Worm (Caenorhabditis elegans) whole organism, mixed stage, embryonic: Measurements from ENCODE around the gene C45G9.15.
A peak's percentile ranks its signal among the peaks of the same experiment; 100 is the strongest.

Source experiments
- M03D4.4 ChIP-seq: sonication (generic microtip); optimal IDR thresholded peaks from 2 replicates; lab custom pipeline; 2017; ENCODE audit warnings: mild to moderate bottlenecking, missing genetic modification characterization, missing compliant biosample characterization
- bed-3 ChIP-seq: fragments of 200-800 bp; sonication (Bioruptor generic); optimal IDR thresholded peaks from 3 replicates; lab custom pipeline; 2018; ENCODE audit warnings: mild to moderate bottlenecking, missing genetic modification characterization, moderate library complexity, missing compliant biosample characterization
- blmp-1 ChIP-seq: fragments of 150-350 bp; optimal IDR thresholded peaks from 2 replicates; lab custom pipeline; 2014; ENCODE audit warnings: missing biosample characterization, missing genetic modification characterization
- ceh-39 ChIP-seq: fragments of 150-350 bp; optimal IDR thresholded peaks from 2 replicates; lab custom pipeline; 2014; ENCODE audit warnings: missing biosample characterization, missing genetic modification characterization
- ceh-43 ChIP-seq: fragments of 200-800 bp; sonication (Bioruptor generic); optimal IDR thresholded peaks from 2 replicates; lab custom pipeline; 2018; ENCODE audit warnings: mild to moderate bottlenecking, missing genetic modification characterization, moderate library complexity, missing compliant biosample characterization
- ceh-83 ChIP-seq: fragments of 200-800 bp; sonication (Bioruptor generic); optimal IDR thresholded peaks from 2 replicates; lab custom pipeline; 2018; ENCODE audit warnings: mild to moderate bottlenecking, missing genetic modification characterization, missing compliant biosample characterization
- ces-1 ChIP-seq: fragments of 150-350 bp; optimal IDR thresholded peaks from 2 replicates; lab custom pipeline; 2014; ENCODE audit warnings: missing biosample characterization, missing genetic modification reagents, missing genetic modification characterization
- cnd-1 ChIP-seq: fragments of 200-800 bp; sonication (Bioruptor generic); optimal IDR thresholded peaks from 2 replicates; lab custom pipeline; 2018; ENCODE audit warnings: mild to moderate bottlenecking, missing genetic modification characterization, missing compliant biosample characterization
- drap-1 ChIP-seq: fragments of 200-800 bp; sonication (Bioruptor generic); optimal IDR thresholded peaks from 3 replicates; lab custom pipeline; 2018; ENCODE audit warnings: mild to moderate bottlenecking, missing genetic modification characterization, missing compliant biosample characterization
- elt-1 ChIP-seq: sonication (generic microtip); optimal IDR thresholded peaks from 2 replicates; lab custom pipeline; 2017; ENCODE audit warnings: missing genetic modification characterization, mild to moderate bottlenecking, missing compliant biosample characterization, antibody characterized with exemption, moderate library complexity, borderline replicate concordance; ENCODE audit not compliant: insufficient read depth
- elt-3 ChIP-seq: fragments of 150-350 bp; optimal IDR thresholded peaks from 2 replicates; lab custom pipeline; 2014; ENCODE audit warnings: missing biosample characterization, missing genetic modification characterization
- hlh-1 ChIP-seq: fragments of 150-350 bp; optimal IDR thresholded peaks from 2 replicates; lab custom pipeline; 2014; ENCODE audit warnings: missing biosample characterization, missing genetic modification reagents, missing genetic modification characterization
- lin-13 ChIP-seq: fragments of 150-350 bp; optimal IDR thresholded peaks from 2 replicates; lab custom pipeline; 2014; ENCODE audit warnings: missing biosample characterization, missing genetic modification characterization
- lin-32 ChIP-seq: fragments of 200-800 bp; sonication (Bioruptor generic); optimal IDR thresholded peaks from 2 replicates; lab custom pipeline; 2018; ENCODE audit warnings: mild to moderate bottlenecking, missing genetic modification characterization, missing compliant biosample characterization
- lsy-2 ChIP-seq: fragments of 150-350 bp; optimal IDR thresholded peaks from 2 replicates; lab custom pipeline; 2014; ENCODE audit warnings: missing biosample characterization, missing genetic modification characterization
- mab-5 ChIP-seq: fragments of 150-350 bp; optimal IDR thresholded peaks from 2 replicates; lab custom pipeline; 2014; ENCODE audit warnings: missing biosample characterization, missing genetic modification characterization
- mep-1 ChIP-seq: fragments of 150-350 bp; optimal IDR thresholded peaks from 2 replicates; lab custom pipeline; 2017; ENCODE audit warnings: missing biosample characterization, missing genetic modification reagents, missing genetic modification characterization, inconsistent platforms
- mls-2 ChIP-seq: sonication (generic microtip); optimal IDR thresholded peaks from 2 replicates; lab custom pipeline; 2016; ENCODE audit warnings: mild to moderate bottlenecking, missing genetic modification characterization, moderate library complexity, missing compliant biosample characterization
- nhr-2 ChIP-seq: fragments of 150-350 bp; optimal IDR thresholded peaks from 2 replicates; lab custom pipeline; 2014; ENCODE audit warnings: missing biosample characterization, missing genetic modification characterization
- nhr-237 ChIP-seq: fragments of 150-350 bp; optimal IDR thresholded peaks from 2 replicates; lab custom pipeline; 2014; ENCODE audit warnings: missing biosample characterization, missing genetic modification characterization
- nhr-28 ChIP-seq: fragments of 150-350 bp; optimal IDR thresholded peaks from 2 replicates; lab custom pipeline; 2014; ENCODE audit warnings: missing biosample characterization, missing genetic modification characterization
- nhr-76 ChIP-seq: sonication (generic microtip); optimal IDR thresholded peaks from 2 replicates; lab custom pipeline; 2017; ENCODE audit warnings: missing biosample characterization, missing genetic modification characterization
- pha-4 ChIP-seq: fragments of 150-350 bp; optimal IDR thresholded peaks from 2 replicates; lab custom pipeline; 2018; ENCODE audit warnings: missing biosample characterization, missing genetic modification reagents, missing genetic modification characterization
- sem-2 ChIP-seq: fragments of 200-800 bp; sonication (Bioruptor generic); optimal IDR thresholded peaks from 2 replicates; lab custom pipeline; 2018; ENCODE audit warnings: mild to moderate bottlenecking, missing genetic modification characterization, missing compliant biosample characterization
- snpc-4 ChIP-seq: fragments of 150-350 bp; optimal IDR thresholded peaks from 2 replicates; lab custom pipeline; 2014; ENCODE audit warnings: missing biosample characterization, missing genetic modification characterization
- sptf-1 ChIP-seq: sonication (generic microtip); optimal IDR thresholded peaks from 2 replicates; lab custom pipeline; 2017; ENCODE audit warnings: mild to moderate bottlenecking, missing genetic modification characterization, moderate library complexity, missing compliant biosample characterization
- tbx-8 ChIP-seq: fragments of 200-800 bp; sonication (Bioruptor generic); optimal IDR thresholded peaks from 2 replicates; lab custom pipeline; 2018; ENCODE audit warnings: mild to moderate bottlenecking, missing genetic modification characterization, moderate library complexity, missing compliant biosample characterization
- unc-120 ChIP-seq: sonication (generic microtip); optimal IDR thresholded peaks from 2 replicates; lab custom pipeline; 2017; ENCODE audit warnings: missing genetic modification characterization, missing compliant biosample characterization; ENCODE audit not compliant: poor library complexity, severe bottlenecking
- unc-39 ChIP-seq: fragments of 150-350 bp; optimal IDR thresholded peaks from 2 replicates; lab custom pipeline; 2014; ENCODE audit warnings: missing biosample characterization, missing genetic modification characterization
- ztf-11 ChIP-seq: fragments of 150-350 bp; optimal IDR thresholded peaks from 2 replicates; lab custom pipeline; 2014; ENCODE audit warnings: missing biosample characterization, missing genetic modification characterization

Gene C45G9.15

DNA sequence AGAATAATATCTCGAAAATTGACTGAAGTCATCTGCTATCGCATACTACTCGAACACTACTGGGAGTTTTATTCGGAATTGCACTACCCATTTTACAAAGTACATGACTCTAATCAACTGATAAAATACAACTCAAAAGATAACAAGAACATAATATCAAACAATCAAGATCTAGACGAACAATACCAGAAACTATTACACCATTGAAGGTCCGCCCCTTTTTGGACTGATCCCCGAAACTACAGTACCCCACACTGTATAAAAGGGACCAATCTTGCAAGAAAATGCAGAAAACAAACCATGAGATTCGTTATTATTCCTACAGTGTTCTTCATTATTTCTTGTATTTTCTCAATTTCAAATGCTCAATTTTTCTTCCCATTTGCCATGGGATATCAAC, 42.7 kb upstream of the C45G9.15 start, which contains the start of gene F54D8.10:
F54D8.10 (plus strand) TSS at position 301 of the 400 bp plus-strand sequence.
- TF ChIP-seq hlh-1 (tag; lab: Kevin White, UChicago): no peak
- TF ChIP-seq sem-2 (GFP tag; lab: Kevin White, UChicago): no peak
- no peak for TF ChIP-seq mab-5 (tag; lab: Kevin White, UChicago)
- no peak for TF ChIP-seq mep-1
- no peak for TF ChIP-seq nhr-237 (tag; lab: Kevin White, UChicago)
- TF ChIP-seq elt-3 (tag; lab: Kevin White, UChicago): no peak

DNA sequence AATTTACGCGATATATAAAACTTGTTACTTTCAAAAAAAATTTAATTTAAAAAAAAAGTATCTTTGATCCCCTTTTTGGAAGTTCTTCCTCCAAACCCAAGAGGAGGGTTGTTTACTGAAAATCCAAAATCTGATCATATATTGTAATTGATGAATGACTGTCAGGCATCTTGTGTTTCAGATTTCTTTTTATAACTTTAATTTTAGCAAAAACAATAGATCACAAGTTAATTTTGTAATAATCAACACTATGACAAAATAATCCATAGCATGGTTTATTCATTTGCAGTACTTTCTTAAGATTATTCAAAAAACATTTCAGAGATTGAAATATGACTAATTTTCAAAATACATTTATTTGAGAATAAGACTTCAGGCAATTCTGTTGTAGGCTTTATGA, 40.5 kb upstream of the C45G9.15 start:
- TF ChIP-seq unc-39 (tag; lab: Kevin White, UChicago) (no peak), ceh-39 (no peak), elt-1 (tag; lab: Kevin White, UChicago) (no peak), elt-3 (tag; lab: Kevin White, UChicago) (no peak), cnd-1 (no peak), nhr-237 (tag; lab: Kevin White, UChicago) (no peak), ceh-83 (GFP tag; lab: Kevin White, UChicago) (no peak), lin-32 (GFP tag; lab: Kevin White, UChicago) (no peak), tbx-8 (GFP tag; lab: Kevin White, UChicago) (no peak), sem-2 (GFP tag; lab: Kevin White, UChicago) (no peak), sptf-1 (no peak), ceh-43 (GFP tag; lab: Kevin White, UChicago) (no peak), ces-1 (GFP tag; lab: Kevin White, UChicago) (no peak), drap-1 (GFP tag; lab: Kevin White, UChicago) (no peak), M03D4.4 (tag; lab: Kevin White, UChicago) (no peak), unc-120 (tag; lab: Kevin White, UChicago) (no peak), hlh-1 (tag; lab: Kevin White, UChicago) (no peak), nhr-2 (tag; lab: Kevin White, UChicago) (no peak), mls-2 (tag; lab: Kevin White, UChicago) (no peak)
- TF ChIP-seq, all 35 proteins: peak for 0

DNA sequence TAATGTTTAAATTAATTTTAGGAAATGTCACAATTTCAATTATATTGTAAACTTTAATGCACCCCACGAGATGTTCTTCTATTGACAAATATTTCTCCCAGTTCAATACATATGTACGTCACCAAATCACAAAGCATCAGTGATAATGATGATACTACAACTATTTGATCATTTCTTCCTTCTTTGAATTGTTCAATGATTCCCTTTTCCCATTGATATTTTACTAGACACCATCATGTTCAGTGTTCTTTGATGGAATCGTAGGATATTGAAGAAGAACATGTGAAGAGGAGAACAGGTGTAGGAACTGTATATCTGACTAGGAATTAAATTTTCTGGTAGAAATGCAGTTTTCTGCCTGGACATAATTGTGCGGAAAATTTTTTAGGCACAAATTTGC, 37.6 kb upstream of the C45G9.15 start:
- TF ChIP-seq elt-3 (tag; lab: Kevin White, UChicago) (no peak), pha-4 (tag; lab: Kevin White, UChicago) (no peak), lin-13 (tag; lab: Kevin White, UChicago) (no peak), cnd-1 (no peak), ceh-39 (no peak), mab-5 (tag; lab: Kevin White, UChicago) (no peak), mep-1 (no peak), blmp-1 (tag; lab: Kevin White, UChicago) (no peak), ceh-83 (GFP tag; lab: Kevin White, UChicago) (no peak), nhr-76 (tag; lab: Kevin White, UChicago) (no peak), lin-32 (GFP tag; lab: Kevin White, UChicago) (no peak), ces-1 (GFP tag; lab: Kevin White, UChicago) (no peak)
- TF ChIP-seq, all 35 proteins: peak for 0

DNA sequence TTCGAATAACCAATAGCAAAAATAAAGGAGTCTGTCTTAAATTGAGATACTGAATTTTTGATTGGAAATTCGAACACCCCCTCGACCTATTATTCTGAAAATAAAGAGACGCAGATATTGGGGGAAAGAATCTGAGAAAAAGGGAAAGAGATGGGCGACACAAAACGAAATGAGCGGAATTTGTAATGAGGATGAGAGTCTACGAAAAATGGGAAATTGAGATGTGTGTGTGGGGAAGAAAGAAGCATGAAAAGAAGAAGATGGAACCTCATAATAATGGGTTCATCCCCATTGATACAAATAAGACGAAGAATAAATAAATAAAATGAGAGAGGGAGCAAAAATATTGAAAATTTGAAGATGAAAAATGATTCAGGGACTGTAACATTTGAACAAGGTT, 33.7 kb upstream of the C45G9.15 start, which contains the start of gene cah-1:
cah-1 (minus strand) TSS at position 101 of the 400 bp plus-strand sequence.
- TF ChIP-seq ztf-11 (no peak), ces-1 (GFP tag; lab: Kevin White, UChicago) (peak; percentile 0)

DNA sequence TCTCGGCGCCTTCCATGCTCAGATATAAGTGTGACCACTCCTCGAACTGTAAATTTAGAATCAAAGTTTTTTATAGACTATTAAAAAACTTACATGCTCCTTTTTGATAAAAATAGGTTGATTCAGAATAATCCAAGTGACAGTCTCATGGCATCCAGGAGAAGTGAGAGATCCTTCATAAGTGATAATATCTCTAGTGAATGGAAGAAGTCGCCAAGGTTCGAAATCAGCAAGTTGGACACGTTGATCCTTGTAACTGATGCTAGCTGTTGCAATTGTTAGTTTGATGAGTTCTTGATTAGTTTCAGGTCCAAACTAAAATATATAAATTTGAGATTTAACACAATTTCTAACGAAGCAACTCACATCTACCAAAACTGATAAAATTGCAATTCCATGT, 31.5 kb upstream of the C45G9.15 start:
- TF ChIP-seq ceh-43 (GFP tag; lab: Kevin White, UChicago) (no peak), snpc-4 (tag; lab: Kevin White, UChicago) (no peak), bed-3 (GFP tag; lab: Kevin White, UChicago) (no peak), cnd-1 (no peak), nhr-237 (tag; lab: Kevin White, UChicago) (no peak), drap-1 (GFP tag; lab: Kevin White, UChicago) (no peak), nhr-2 (tag; lab: Kevin White, UChicago) (no peak), pha-4 (tag; lab: Kevin White, UChicago) (no peak), hlh-1 (tag; lab: Kevin White, UChicago) (no peak), ceh-83 (GFP tag; lab: Kevin White, UChicago) (no peak)
- TF ChIP-seq, all 35 proteins: peak for 0

DNA sequence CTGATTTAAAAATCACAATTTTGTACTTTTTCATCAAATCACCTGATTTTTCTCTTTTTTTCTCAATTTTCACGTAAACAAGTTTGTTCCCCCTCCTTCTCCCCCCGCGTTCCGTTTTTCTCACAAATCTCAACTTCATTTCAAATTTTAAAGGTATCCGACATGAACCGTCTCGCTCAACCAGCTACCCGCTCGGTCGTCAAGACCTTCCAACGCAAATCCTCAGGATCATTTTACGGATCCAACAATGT, 29.6 kb upstream of the C45G9.15 start, which contains the start of gene cox-6A:
cox-6A (plus strand) TSS at position 152 of the 251 bp plus-strand sequence.
- TF ChIP-seq mls-2 (tag; lab: Kevin White, UChicago): no peak
- TF ChIP-seq nhr-28: no peak
- no peak for TF ChIP-seq unc-39 (tag; lab: Kevin White, UChicago)
- TF ChIP-seq lin-32 (GFP tag; lab: Kevin White, UChicago): no peak
- TF ChIP-seq mep-1: no peak
- no peak for TF ChIP-seq lsy-2 (tag; lab: Kevin White, UChicago)
- TF ChIP-seq ceh-39: no peak
- TF ChIP-seq nhr-237 (tag; lab: Kevin White, UChicago): no peak
- TF ChIP-seq bed-3 (GFP tag; lab: Kevin White, UChicago): no peak
